Fruit fly (Drosophila melanogaster) whole organism, adult: ENCODE measurements around the gene Ack.

Experiments
- CG12768 ChIP-seq: fragments of 200-800 bp; sonication (Bioruptor generic); optimal IDR thresholded peaks from 2 replicates; lab custom pipeline; 2017; ENCODE audit warnings: missing biosample characterization, missing genetic modification characterization, mild to moderate bottlenecking, moderate library complexity, missing genetic modification reagents
- CG14711 ChIP-seq: fragments of 200-800 bp; sonication (Bioruptor generic); optimal IDR thresholded peaks from 2 replicates; lab custom pipeline; 2018; ENCODE audit warnings: missing biosample characterization, mild to moderate bottlenecking, missing genetic modification characterization, moderate library complexity
- CG1620 ChIP-seq: fragments of 200-800 bp; sonication (Bioruptor generic); optimal IDR thresholded peaks from 2 replicates; lab custom pipeline; 2016; ENCODE audit warnings: missing biosample characterization, missing genetic modification characterization
- CG33017 ChIP-seq: fragments of 200-800 bp; sonication (Bioruptor generic); optimal IDR thresholded peaks from 2 replicates; lab custom pipeline; 2018; ENCODE audit warnings: missing biosample characterization, mild to moderate bottlenecking, missing genetic modification characterization, moderate library complexity
- CG5204 ChIP-seq: fragments of 200-800 bp; sonication (Bioruptor generic); optimal IDR thresholded peaks from 2 replicates; lab custom pipeline; 2016; ENCODE audit warnings: missing biosample characterization, missing genetic modification characterization
- CG7101 ChIP-seq: fragments of 200-800 bp; sonication (Bioruptor generic); optimal IDR thresholded peaks from 2 replicates; lab custom pipeline; 2018; ENCODE audit warnings: missing biosample characterization, mild to moderate bottlenecking, missing genetic modification characterization, moderate library complexity
- Crg-1 ChIP-seq: fragments of 200-800 bp; sonication (Bioruptor generic); optimal IDR thresholded peaks from 2 replicates; lab custom pipeline; 2016; ENCODE audit warnings: missing biosample characterization, missing genetic modification characterization
- Mnt ChIP-seq: fragments of 200-800 bp; sonication (Bioruptor generic); optimal IDR thresholded peaks from 2 replicates; lab custom pipeline; 2016; ENCODE audit warnings: missing biosample characterization, mild to moderate bottlenecking, missing genetic modification characterization
- bab1 ChIP-seq: fragments of 200-800 bp; sonication (Bioruptor generic); optimal IDR thresholded peaks from 3 replicates; lab custom pipeline; 2019; ENCODE audit warnings: missing biosample characterization, mild to moderate bottlenecking, missing genetic modification characterization, moderate library complexity
- kay ChIP-seq: fragments of 200-800 bp; sonication (Bioruptor generic); peaks from one replicate; lab custom pipeline; 2016; ENCODE audit warnings: missing biosample characterization, missing genetic modification characterization, borderline replicate concordance
- ovo ChIP-seq: fragments of 200-800 bp; sonication (Bioruptor generic); optimal IDR thresholded peaks from 2 replicates; lab custom pipeline; 2016; ENCODE audit warnings: missing biosample characterization, missing genetic modification characterization
- tj ChIP-seq: fragments of 200-800 bp; sonication (Bioruptor generic); optimal IDR thresholded peaks from 3 replicates; lab custom pipeline; 2017; ENCODE audit warnings: missing biosample characterization, mild to moderate bottlenecking, missing genetic modification characterization, moderate library complexity
- toe ChIP-seq: fragments of 200-800 bp; sonication (Bioruptor generic); optimal IDR thresholded peaks from 2 replicates; lab custom pipeline; 2016; ENCODE audit warnings: missing biosample characterization, missing genetic modification characterization

- TF ChIP-seq CG5204 (GFP tag; lab: Kevin White, UChicago) (no peak), Mnt (GFP tag; lab: Kevin White, UChicago) (no peak), CG12768 (GFP tag; lab: Kevin White, UChicago) (no peak), ovo (GFP tag; lab: Kevin White, UChicago) (no peak), CG1620 (GFP tag; lab: Kevin White, UChicago) (no peak), CG33017 (tag; lab: Kevin White, UChicago) (no peak), CG7101 (tag; lab: Kevin White, UChicago) (no peak), toe (no peak), CG14711 (tag; lab: Kevin White, UChicago) (no peak), bab1 (GFP tag; lab: Kevin White, UChicago) (no peak), Crg-1 (GFP tag; lab: Kevin White, UChicago) (no peak), tj (GFP tag; lab: Kevin White, UChicago) (no peak), kay (GFP tag; lab: Kevin White, UChicago) (no peak)
Observed at dm6 chr3L:4110212-4110611, 2.2 kb downstream of the Ack start.
